Fruit fly (Drosophila melanogaster) S2 (cell line): ENCODE measurements around the gene natalisin.

Experiments
- CG8478 ChIP-seq: fragments of >200 bp; optimal IDR thresholded peaks from 2 replicates; lab custom pipeline; 2018
- CTCF ChIP-seq, 2 experiments: fragments of >200 bp; optimal IDR thresholded peaks; 2 replicates each; lab custom pipeline; 2018

Gene natalisin

dm6 chr3R:14418293-14418692, at the start of gene natalisin:
natalisin (plus strand) TSS chr3R:14418593.
- TF ChIP-seq CG8478 (lab: Kevin White, UChicago) (no peak), CTCF (optimal IDR thresholded peaks at IDR 0.05; lab: Kevin White, UChicago) (no peak)

- TF ChIP-seq CTCF (optimal IDR thresholded peaks at IDR 0.05; lab: Kevin White, UChicago) (no peak), CG8478 (lab: Kevin White, UChicago) (no peak)
Observed at dm6 chr3R:14369481-14370198, 48.8 kb upstream of the natalisin start.

DNA sequence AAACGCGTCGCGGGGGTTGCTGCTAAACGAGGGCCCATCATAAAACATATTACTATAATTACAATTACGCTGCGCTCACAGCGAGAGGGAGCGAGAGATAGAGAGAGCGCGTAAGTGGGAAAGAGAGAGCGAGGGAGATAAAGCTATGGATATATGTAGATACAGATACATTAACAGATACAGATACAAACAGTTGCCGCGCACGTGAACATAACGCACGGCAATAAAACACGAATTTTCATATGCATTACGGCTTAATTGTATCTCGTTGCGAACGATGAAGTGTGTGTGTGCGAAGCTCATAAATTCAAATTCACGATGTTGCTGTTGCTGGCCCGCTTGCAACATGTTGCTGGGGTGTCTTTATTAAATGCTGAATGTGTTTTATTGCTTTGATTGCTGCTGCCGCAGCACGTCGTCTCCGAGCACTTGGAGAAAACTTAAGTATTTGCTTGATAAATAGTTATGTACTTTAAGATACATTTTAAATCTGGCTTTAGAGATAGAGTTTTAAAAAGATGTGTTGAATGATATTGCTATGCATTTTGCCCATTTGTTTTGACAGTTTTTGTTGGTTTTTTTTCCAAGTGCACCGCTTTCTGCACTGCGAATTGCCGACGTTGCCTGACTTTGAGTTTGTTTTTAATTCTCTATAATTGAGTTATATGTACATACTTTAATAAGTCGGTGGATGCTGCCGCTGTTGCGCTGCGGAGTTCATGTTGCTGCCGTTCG, 48.0 kb upstream of the natalisin start:
- no peak for TF ChIP-seq CG8478 (lab: Kevin White, UChicago)

DNA sequence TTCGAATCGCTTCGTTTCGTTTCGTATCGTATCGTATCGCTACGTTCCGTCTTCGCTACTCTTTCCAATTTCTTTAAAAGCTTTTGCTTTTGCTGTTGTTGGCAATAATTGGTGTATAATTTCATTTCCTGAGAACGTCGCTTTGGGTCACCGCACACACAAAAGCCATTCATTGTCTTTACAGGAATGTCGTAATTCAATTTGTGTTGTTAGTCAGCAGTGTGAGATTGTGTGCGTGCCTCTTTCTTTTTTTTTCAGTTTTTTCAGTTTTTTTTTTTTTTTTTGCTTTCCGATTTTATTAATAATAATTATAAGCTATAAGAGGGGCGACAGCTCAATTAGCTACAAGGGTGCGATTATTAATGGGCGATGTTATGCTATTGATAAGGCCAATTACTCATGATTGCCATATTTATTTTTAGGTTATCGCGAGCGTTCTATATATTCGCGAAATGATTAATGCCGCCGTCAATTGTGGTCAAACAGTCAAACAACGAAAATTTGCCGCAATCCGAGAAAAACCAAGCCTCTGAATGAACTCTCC, 47.2 kb upstream of the natalisin start:
- TF ChIP-seq CTCF (optimal IDR thresholded peaks at IDR 0.05; lab: Kevin White, UChicago) (no peak), CG8478 (lab: Kevin White, UChicago) (no peak)

DNA sequence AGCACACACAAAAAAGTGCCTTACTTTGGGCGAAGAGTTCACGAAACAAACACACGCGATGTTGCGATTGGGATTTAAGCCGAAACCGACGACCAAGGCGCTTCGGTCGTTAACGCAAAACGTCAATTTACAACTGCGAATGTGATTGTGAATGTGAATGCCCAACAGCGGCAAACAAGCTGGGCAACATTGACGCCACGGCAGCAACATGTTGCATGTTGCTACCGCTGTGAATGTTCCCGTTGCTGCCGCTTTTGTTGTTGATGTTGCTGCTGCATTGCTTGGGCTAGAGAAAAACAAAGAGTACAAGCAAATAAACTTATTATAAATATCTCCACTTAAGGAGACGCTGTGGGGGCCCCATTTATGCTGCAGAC, 45.6 kb upstream of the natalisin start, which contains the start of gene NK7.1:
Gene NK7.1, minus strand, starts transcription at position 137 of the 377 bp plus-strand sequence.
- TF ChIP-seq CTCF (optimal IDR thresholded peaks at IDR 0.05; lab: Kevin White, UChicago) = no peak
- no peak for TF ChIP-seq CG8478 (lab: Kevin White, UChicago)

DNA sequence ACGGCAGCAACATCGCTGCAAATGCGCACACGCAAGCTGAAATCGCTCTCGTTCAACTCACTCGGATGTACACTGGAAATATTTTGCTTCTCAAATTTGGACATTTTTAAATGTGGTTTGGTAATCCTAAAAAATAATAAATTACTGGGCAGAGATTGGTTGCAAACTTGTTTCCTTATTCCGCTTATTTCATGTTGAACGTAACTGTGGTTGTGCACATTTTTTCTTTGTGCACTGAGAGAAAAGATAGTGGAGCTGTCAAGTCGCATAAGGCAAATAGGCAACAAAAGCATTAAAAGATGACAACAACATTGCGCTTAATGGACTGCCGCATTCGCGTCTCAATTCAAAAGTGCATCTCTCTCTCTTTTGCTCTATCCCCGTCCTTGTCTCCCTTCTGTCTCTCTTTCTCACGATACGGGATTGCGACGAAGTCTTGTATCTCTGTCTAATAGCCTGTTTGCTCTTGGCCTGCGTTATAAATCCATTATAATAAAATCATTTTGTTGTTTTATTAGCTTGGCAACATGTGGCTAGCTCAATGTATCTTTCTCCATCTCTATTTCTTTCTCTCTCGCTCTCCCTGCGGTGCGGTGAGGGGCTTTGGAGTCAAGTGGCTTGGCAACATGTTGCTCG, 45.1 kb upstream of the natalisin start:
- no peak for TF ChIP-seq CTCF (optimal IDR thresholded peaks at IDR 0.05; lab: Kevin White, UChicago)
- no peak for TF ChIP-seq CG8478 (lab: Kevin White, UChicago)

dm6 chr3R:14373828-14374217, 44.6 kb upstream of the natalisin start:
- TF ChIP-seq CG8478 (lab: Kevin White, UChicago) (no peak), CTCF (optimal IDR thresholded peaks at IDR 0.05; lab: Kevin White, UChicago) (no peak)

- TF ChIP-seq CG8478 (lab: Kevin White, UChicago) (no peak), CTCF (optimal IDR thresholded peaks at IDR 0.05; lab: Kevin White, UChicago) (no peak)
Observed at dm6 chr3R:14381599-14381998, 36.8 kb upstream of the natalisin start, which contains the start of gene soti. soti (minus strand) TSS chr3R:14381699.

dm6 chr3R:14382312-14383046, 35.9 kb upstream of the natalisin start:
- TF ChIP-seq CTCF (optimal IDR thresholded peaks at IDR 0.05; lab: Kevin White, UChicago) (no peak), CG8478 (lab: Kevin White, UChicago) (no peak)

DNA sequence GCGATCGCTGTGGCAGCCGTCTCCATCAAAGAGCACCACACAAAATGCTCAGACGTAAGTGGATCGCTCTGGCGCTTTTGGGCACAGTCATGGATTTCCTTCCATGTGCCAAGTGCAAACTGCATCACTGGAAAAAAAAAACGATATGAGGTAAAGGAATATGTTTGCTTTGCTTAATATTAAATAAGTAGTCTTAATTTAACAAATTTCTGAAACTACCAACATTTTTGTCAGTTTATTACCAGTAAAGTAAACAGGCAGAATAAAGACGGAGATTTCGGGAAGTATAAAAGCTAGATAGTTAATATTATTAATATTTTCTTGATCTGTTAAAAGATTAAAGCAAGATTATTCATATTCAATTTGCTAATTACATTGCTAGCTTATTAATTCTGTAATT, 33.9 kb upstream of the natalisin start:
- no peak for TF ChIP-seq CG8478 (lab: Kevin White, UChicago)
- no peak for TF ChIP-seq CTCF (optimal IDR thresholded peaks at IDR 0.05; lab: Kevin White, UChicago)

DNA sequence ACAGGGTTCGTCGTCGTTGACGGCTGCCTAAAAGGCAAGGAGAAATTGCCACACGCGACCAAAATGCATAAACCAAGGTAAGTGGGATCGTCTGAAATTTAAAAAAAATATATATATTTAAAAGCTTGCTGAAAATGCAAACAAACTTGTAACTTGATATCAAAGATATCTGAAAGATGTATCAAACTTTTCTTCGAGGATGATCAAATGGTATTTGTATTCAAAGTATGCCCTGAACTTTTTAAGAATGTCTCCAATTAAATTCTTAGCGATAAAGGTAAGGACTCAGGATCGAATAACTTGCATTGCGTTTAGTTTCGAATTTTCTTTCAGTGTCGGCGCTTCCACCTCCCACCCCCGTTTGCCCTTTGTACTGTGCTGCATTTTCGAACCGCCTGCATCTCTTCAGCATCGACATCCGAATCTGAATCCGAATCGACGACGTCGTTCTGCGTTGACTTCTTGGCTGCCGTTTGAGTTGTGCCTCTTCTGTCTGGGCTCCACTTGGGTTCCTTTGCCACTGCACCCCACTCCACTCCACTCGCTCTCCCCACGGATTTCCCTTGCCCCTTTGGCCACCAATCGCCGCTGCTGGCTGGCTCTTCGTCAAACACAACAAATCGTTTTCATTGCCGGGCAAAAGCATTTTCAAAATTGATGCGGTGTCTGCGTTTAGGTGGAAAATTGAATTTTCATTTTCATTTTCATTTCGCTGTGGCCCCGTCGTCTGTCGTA, 32.1 kb upstream of the natalisin start:
- TF ChIP-seq CG8478 (lab: Kevin White, UChicago) (no peak), CTCF (optimal IDR thresholded peaks at IDR 0.05; lab: Kevin White, UChicago) (no peak)

- TF ChIP-seq CG8478 (lab: Kevin White, UChicago) (no peak), CTCF (optimal IDR thresholded peaks at IDR 0.05; lab: Kevin White, UChicago) (no peak)
Observed at dm6 chr3R:14387840-14388239, 30.6 kb upstream of the natalisin start.

DNA sequence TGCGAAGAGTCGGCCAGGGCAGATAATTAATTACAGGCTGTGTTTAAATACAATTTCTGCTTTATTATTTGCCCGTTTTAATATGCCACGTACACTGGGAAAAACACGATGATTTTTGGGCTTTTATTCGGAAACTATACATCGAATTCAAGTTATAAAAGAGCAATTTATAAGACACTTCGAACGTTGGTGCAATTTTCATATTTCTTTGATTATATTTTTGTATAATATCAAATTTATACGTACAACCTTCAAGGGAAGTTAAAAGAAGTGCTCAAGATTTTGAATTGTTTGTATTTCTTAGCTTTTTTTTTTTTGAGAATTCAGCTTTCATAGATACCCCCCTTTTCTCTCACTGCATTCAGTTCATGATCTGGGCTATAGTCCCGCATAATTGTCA, 29.1 kb upstream of the natalisin start:
- no peak for TF ChIP-seq CTCF (optimal IDR thresholded peaks at IDR 0.05; lab: Kevin White, UChicago)
- no peak for TF ChIP-seq CG8478 (lab: Kevin White, UChicago)
